Worm (Caenorhabditis elegans): Measurements from ENCODE around the gene mpc-1.

ce11 chrIII:4419117-4419978 is 6.1 kb downstream of the mpc-1 start, which contains the start of the genes R07E5.7 and cku-80:
- TF ChIP-seq dpff-1 (tag; optimal IDR thresholded peaks at IDR 0.05) (no peak), hsf-1 (GFP tag; IDR thresholded peaks at IDR 0.05) (no peak)

Measured in whole organism, young adult.